Worm (Caenorhabditis elegans): ENCODE measurements around the gene srsy-1.

The srsy-1 gene

ce11 chrII:5148349-5148748 is 32.5 kb downstream of the srsy-1 start, which contains the start of gene F58A6.5:
F58A6.5 (minus strand) TSS chrII:5148449.
- TF ChIP-seq nhr-28 (tag; optimal IDR thresholded peaks at IDR 0.05) (no peak), tra-1 (GFP tag; IDR thresholded peaks at IDR 0.05) (no peak), ctbp-1 (GFP tag; IDR thresholded peaks at IDR 0.05) (no peak), D1046.2 (GFP tag; IDR thresholded peaks at IDR 0.05) (no peak), T26A8.4 (GFP tag; IDR thresholded peaks at IDR 0.05) (no peak), nhr-6 (tag; optimal IDR thresholded peaks at IDR 0.05) (no peak), ceh-20 (GFP tag; IDR thresholded peaks at IDR 0.05) (no peak), lsy-2 (tag; optimal IDR thresholded peaks at IDR 0.05) (no peak), nhr-102 (tag; optimal IDR thresholded peaks at IDR 0.05) (no peak), ceh-28 (tag; optimal IDR thresholded peaks at IDR 0.05) (no peak), dve-1 (tag; optimal IDR thresholded peaks at IDR 0.05; ENCODE audit: insufficient read depth) (no peak), zip-11 (GFP tag; IDR thresholded peaks at IDR 0.05) (no peak), egl-27 (tag; optimal IDR thresholded peaks at IDR 0.05) (no peak), duxl-1 (tag; optimal IDR thresholded peaks at IDR 0.05; ENCODE audit: poor library complexity) (no peak), ztf-7 (tag; optimal IDR thresholded peaks at IDR 0.05) (no peak), lin-15B (tag; optimal IDR thresholded peaks at IDR 0.05) (no peak), hlh-30 (tag; optimal IDR thresholded peaks at IDR 0.05; ENCODE audit: insufficient read depth) (no peak), dmd-9 (GFP tag; IDR thresholded peaks at IDR 0.05) (no peak), Y105C5A.15 (GFP tag; IDR thresholded peaks at IDR 0.05) (no peak)

DNA sequence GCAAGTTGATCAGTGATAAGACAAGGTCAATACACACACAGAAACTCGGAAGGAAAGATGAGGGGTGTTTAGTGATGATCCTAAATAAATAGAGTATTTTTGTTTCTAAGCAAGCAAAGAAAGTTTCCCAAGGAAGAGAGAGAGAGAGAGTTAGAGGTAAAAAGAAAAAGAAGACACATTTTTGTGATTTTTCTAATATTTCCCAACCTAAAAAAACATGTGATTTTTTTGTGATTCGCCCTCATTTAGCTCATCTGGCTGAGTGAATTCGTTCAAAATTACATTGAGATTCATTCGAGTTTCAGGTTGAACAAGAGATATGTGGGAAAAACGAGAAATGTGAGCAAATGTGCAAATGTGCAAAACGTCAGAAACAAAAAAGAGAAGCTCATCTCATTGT is 35.0 kb downstream of the srsy-1 start, which contains the start of gene srb-16:
Gene srb-16, minus strand, starts transcription at position 101 of the 400 bp plus-strand sequence.
- TF ChIP-seq R02D3.7 (tag; optimal IDR thresholded peaks at IDR 0.05) = no peak
- TF ChIP-seq lsy-2 (tag; optimal IDR thresholded peaks at IDR 0.05) = no peak
- no peak for TF ChIP-seq unc-130 (GFP tag; optimal IDR thresholded peaks at IDR 0.05)
- no peak for TF ChIP-seq daf-19 (GFP tag; conservative IDR thresholded peaks at IDR 0.05)
- TF ChIP-seq jun-1 (tag; optimal IDR thresholded peaks at IDR 0.05) = no peak
- no peak for TF ChIP-seq nhr-237 (tag; optimal IDR thresholded peaks at IDR 0.05)
- no peak for TF ChIP-seq egl-43 (GFP tag; IDR thresholded peaks at IDR 0.05)
- TF ChIP-seq aha-1 (tag) = no peak
- TF ChIP-seq F49E8.2 (tag; optimal IDR thresholded peaks at IDR 0.05; ENCODE audit: borderline replicate concordance) = no peak
- TF ChIP-seq tra-1 (GFP tag; IDR thresholded peaks at IDR 0.05) = no peak
- no peak for TF ChIP-seq zip-11 (GFP tag; IDR thresholded peaks at IDR 0.05)
- no peak for TF ChIP-seq dve-1 (tag; optimal IDR thresholded peaks at IDR 0.05; ENCODE audit: insufficient read depth)
- no peak for TF ChIP-seq lin-29 (GFP tag; IDR thresholded peaks at IDR 0.05)
- no peak for TF ChIP-seq unc-62 (GFP tag; optimal IDR thresholded peaks at IDR 0.05 in 1 of 2)
- TF ChIP-seq unc-62 (tag; optimal IDR thresholded peaks at IDR 0.05) = no peak

DNA sequence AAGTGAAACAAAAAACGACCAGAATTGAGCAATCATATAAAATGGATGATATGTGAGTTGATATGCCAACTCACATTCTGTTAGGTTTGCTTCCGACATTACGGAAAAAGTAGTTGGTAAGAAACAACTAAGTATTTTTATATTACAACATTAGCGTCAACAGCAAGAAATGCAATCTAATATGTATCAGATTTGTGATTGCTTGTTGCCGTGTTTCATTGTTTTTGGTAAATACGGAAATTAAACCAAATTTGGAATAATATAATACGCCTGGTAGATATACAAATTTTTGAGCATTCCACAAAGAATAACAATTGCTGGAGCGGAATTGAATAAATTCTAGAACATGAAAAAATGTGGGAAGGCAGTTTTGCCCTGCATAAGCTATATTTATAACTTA is 38.7 kb downstream of the srsy-1 start, which contains the start of gene srb-12:
Gene srb-12, minus strand, starts transcription at position 101 of the 400 bp plus-strand sequence.
- TF ChIP-seq nhr-111 (GFP tag; optimal IDR thresholded peaks at IDR 0.05) = no peak
- TF ChIP-seq duxl-1 (tag; optimal IDR thresholded peaks at IDR 0.05; ENCODE audit: poor library complexity) = no peak

DNA sequence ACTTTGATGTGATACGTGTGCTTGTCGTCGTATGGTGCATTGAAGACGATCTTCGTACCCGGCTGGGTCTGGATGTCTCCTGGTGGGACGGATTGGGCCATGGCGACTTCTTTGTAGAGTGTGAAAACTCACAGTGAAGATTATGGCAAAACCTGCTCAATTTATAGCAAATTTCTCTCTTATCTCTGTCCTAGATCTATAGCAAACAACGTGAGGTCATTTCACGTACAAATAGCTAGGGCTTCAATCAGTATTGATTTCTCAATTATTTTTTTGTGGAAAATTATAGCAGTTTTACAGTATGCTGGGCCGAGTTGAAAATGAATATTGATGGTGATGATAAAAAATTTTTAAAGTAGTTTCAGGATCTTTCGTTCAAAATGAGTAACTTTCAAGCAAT is 41.1 kb downstream of the srsy-1 start, which contains the start of gene msp-45:
Gene msp-45, minus strand, starts transcription at position 101 of the 400 bp plus-strand sequence.
- TF ChIP-seq nhr-237 (tag; optimal IDR thresholded peaks at IDR 0.05) (no peak), dpl-1 (GFP tag; optimal IDR thresholded peaks at IDR 0.05) (no peak), madf-9 (GFP tag; conservative IDR thresholded peaks at IDR 0.05) (no peak), lin-13 (GFP tag; optimal IDR thresholded peaks at IDR 0.05) (no peak), T26A8.4 (GFP tag; IDR thresholded peaks at IDR 0.05) (no peak), hmg-1.1 (GFP tag; IDR thresholded peaks at IDR 0.05) (no peak), zip-11 (GFP tag; IDR thresholded peaks at IDR 0.05) (no peak), nhr-25 (tag; optimal IDR thresholded peaks at IDR 0.05; ENCODE audit: borderline replicate concordance, insufficient read depth) (no peak), lin-15B (tag; optimal IDR thresholded peaks at IDR 0.05) (no peak), egl-43 (GFP tag; IDR thresholded peaks at IDR 0.05) (no peak), ceh-32 (tag; optimal IDR thresholded peaks at IDR 0.05; ENCODE audit: poor library complexity) (no peak), ztf-11 (tag; optimal IDR thresholded peaks at IDR 0.05) (no peak), dmd-9 (GFP tag; IDR thresholded peaks at IDR 0.05) (no peak), zfp-3 (GFP tag; conservative IDR thresholded peaks at IDR 0.05) (no peak), Y75B8A.6 (GFP tag; IDR thresholded peaks at IDR 0.05) (no peak), dmd-8 (GFP tag; IDR thresholded peaks at IDR 0.05) (no peak), mxl-2 (GFP tag; conservative IDR thresholded peaks at IDR 0.05) (no peak), Y105C5A.15 (GFP tag; IDR thresholded peaks at IDR 0.05) (no peak), set-16 (GFP tag; IDR thresholded peaks at IDR 0.05) (no peak), hif-1 (tag; optimal IDR thresholded peaks at IDR 0.05) (no peak)
